Worm (Caenorhabditis elegans) whole organism, L4 larva: Measurements from ENCODE around the gene nlp-78.

Experiments used
- ceh-82 ChIP-seq: sonication (generic microtip); optimal IDR thresholded peaks from 2 replicates; lab custom pipeline; 2017; ENCODE audit warnings: missing biosample characterization, missing genetic modification characterization
- nhr-77 ChIP-seq: fragments of 150-350 bp; optimal IDR thresholded peaks from 2 replicates; lab custom pipeline; 2014; ENCODE audit warnings: missing biosample characterization, missing genetic modification characterization
- snpc-4 ChIP-seq: fragments of 150-350 bp; optimal IDR thresholded peaks from 2 replicates; lab custom pipeline; 2014; ENCODE audit warnings: missing biosample characterization, missing genetic modification characterization
- ztf-11 ChIP-seq: fragments of 150-350 bp; optimal IDR thresholded peaks from 2 replicates; lab custom pipeline; 2014; ENCODE audit warnings: missing biosample characterization, missing genetic modification characterization

DNA sequence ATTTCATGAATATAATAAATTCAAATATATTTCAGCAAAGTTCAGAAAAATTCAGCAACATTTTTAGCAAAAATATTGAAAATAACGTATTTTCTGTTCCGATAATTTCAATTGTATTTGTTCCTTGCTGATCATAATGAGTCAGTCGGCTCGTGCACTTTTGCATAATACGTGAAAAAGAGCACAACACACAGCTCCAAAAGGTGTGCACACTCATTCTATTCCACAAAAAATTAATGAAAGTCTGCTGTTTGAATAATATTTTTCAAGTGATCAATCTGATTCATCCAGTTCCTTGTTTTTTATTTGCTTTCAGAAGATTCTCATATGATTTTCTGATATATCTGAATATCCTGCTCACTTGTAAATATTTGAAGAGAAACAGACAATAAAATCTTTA, 18.4 kb downstream of the nlp-78 start:
- TF ChIP-seq nhr-77 (tag; lab: Kevin White, UChicago) (no peak), ztf-11 (tag; lab: Kevin White, UChicago) (no peak), snpc-4 (tag; lab: Kevin White, UChicago) (no peak), ceh-82 (tag; lab: Kevin White, UChicago) (no peak)
